Worm (Caenorhabditis elegans) whole organism, L1 larva: ENCODE results near the gene eea-1.

Experiments
- C04F5.9 ChIP-seq: sonication (generic microtip); optimal IDR thresholded peaks from 2 replicates; lab custom pipeline; 2016; ENCODE audit warnings: missing genetic modification characterization, missing compliant biosample characterization
- C34B4.2 ChIP-seq: sonication (generic microtip); optimal IDR thresholded peaks from 2 replicates; lab custom pipeline; 2017; ENCODE audit warnings: mild to moderate bottlenecking, missing genetic modification characterization, missing compliant biosample characterization
- Y116A8C.19 ChIP-seq: sonication (generic microtip); optimal IDR thresholded peaks from 2 replicates; lab custom pipeline; 2016; ENCODE audit warnings: missing compliant biosample characterization, missing genetic modification characterization, borderline replicate concordance
- alr-1 ChIP-seq: fragments of 200-800 bp; sonication (Bioruptor generic); optimal IDR thresholded peaks from 2 replicates; lab custom pipeline; 2018; ENCODE audit warnings: borderline replicate concordance, mild to moderate bottlenecking, missing genetic modification characterization, missing compliant biosample characterization
- ama-1 ChIP-seq: fragments of 150-350 bp; optimal IDR thresholded peaks from 2 replicates; lab custom pipeline; 2014
- blmp-1 ChIP-seq: fragments of 150-350 bp; optimal IDR thresholded peaks from 2 replicates; lab custom pipeline; 2014; ENCODE audit warnings: missing biosample characterization, missing genetic modification characterization
- ceh-8 ChIP-seq: fragments of 200-800 bp; sonication (Bioruptor generic); optimal IDR thresholded peaks from 2 replicates; lab custom pipeline; 2018; ENCODE audit warnings: mild to moderate bottlenecking, missing genetic modification characterization, moderate library complexity, missing compliant biosample characterization
- ceh-82 ChIP-seq, 3 experiments: fragments of 150-350 bp in 1 of 3; sonication (generic microtip) in 2 of 3; optimal IDR thresholded peaks; 2 replicates each; lab custom pipeline; 2014 to 2017; ENCODE audit warnings: missing biosample characterization in 3 of 3, missing genetic modification characterization in 3 of 3
- ceh-88 ChIP-seq: fragments of 200-800 bp; sonication (Bioruptor generic); IDR thresholded peaks from 2 replicates; pipeline ENCODE4 v1.3.6; 2022; ENCODE audit warnings: missing genetic modification characterization, missing compliant biosample characterization
- ceh-90 ChIP-seq: sonication (generic microtip); optimal IDR thresholded peaks from 2 replicates; lab custom pipeline; 2016; ENCODE audit warnings: missing genetic modification characterization, missing compliant biosample characterization
- ces-1 ChIP-seq: fragments of 150-350 bp; optimal IDR thresholded peaks from 2 replicates; lab custom pipeline; 2014; ENCODE audit warnings: missing biosample characterization, missing genetic modification reagents, missing genetic modification characterization
- dpl-1 ChIP-seq, 3 experiments: fragments of 150-350 bp in 2 of 3; sonication (generic microtip) in 1 of 3; optimal IDR thresholded peaks; 2 replicates each; lab custom pipeline; 2014 to 2017; ENCODE audit warnings: missing biosample characterization in 3 of 3, missing genetic modification characterization in 3 of 3, missing genetic modification reagents in 3 of 3
- efl-1 ChIP-seq, 4 experiments: fragments of 150-350 bp; optimal IDR thresholded peaks in 3 of 4; peaks in 1 of 4; 1 replicate in 1 of 4; 2 replicates in 3 of 4; lab custom pipeline; 2014; ENCODE audit warnings: missing biosample characterization in 2 of 4, missing genetic modification characterization in 2 of 4, missing genetic modification reagents in 2 of 4
- egl-13 ChIP-seq: sonication (generic microtip); optimal IDR thresholded peaks from 2 replicates; lab custom pipeline; 2016; ENCODE audit warnings: missing genotype, missing genetic modification reagents, missing genetic modification characterization, missing compliant biosample characterization
- egl-27 ChIP-seq, 2 experiments: fragments of 150-350 bp in 1 of 2; sonication (generic microtip); optimal IDR thresholded peaks; 3 replicates each; lab custom pipeline; 2017 to 2018; ENCODE audit warnings: missing biosample characterization in 2 of 2, missing genetic modification characterization in 2 of 2, missing genetic modification reagents in 2 of 2
- elt-3 ChIP-seq, 6 experiments: fragments of 150-350 bp in 1 of 6; sonication (generic microtip); optimal IDR thresholded peaks; 2 replicates each; lab custom pipeline; 2017 to 2018; ENCODE audit warnings: missing biosample characterization in 6 of 6, missing genetic modification characterization in 6 of 6, inconsistent platforms in 1 of 6
- ets-5 ChIP-seq: fragments of 200-800 bp; sonication (Bioruptor generic); IDR thresholded peaks from 2 replicates; pipeline ENCODE4 v1.3.6; 2022; ENCODE audit warnings: missing genetic modification characterization, missing compliant biosample characterization
- fkh-10 ChIP-seq: sonication (generic microtip); optimal IDR thresholded peaks from 2 replicates; lab custom pipeline; 2017; ENCODE audit warnings: missing biosample characterization, missing genetic modification reagents, missing genetic modification characterization
- fkh-4 ChIP-seq: sonication (generic microtip); optimal IDR thresholded peaks from 2 replicates; lab custom pipeline; 2016; ENCODE audit warnings: missing compliant biosample characterization, missing genetic modification characterization, borderline replicate concordance
- fos-1 ChIP-seq: fragments of 150-350 bp; optimal IDR thresholded peaks from 2 replicates; lab custom pipeline; 2014; ENCODE audit warnings: missing biosample characterization, missing genetic modification characterization
- grh-1 ChIP-seq: fragments of 200-800 bp; sonication (Bioruptor generic); IDR thresholded peaks from 2 replicates; pipeline ENCODE4 v1.3.6; 2022; ENCODE audit warnings: missing genetic modification reagents, missing genetic modification characterization, missing compliant biosample characterization
- hlh-17 ChIP-seq: fragments of 200-800 bp; sonication (Bioruptor generic); optimal IDR thresholded peaks from 2 replicates; lab custom pipeline; 2018; ENCODE audit warnings: missing genetic modification characterization, mild to moderate bottlenecking, missing compliant biosample characterization, moderate library complexity, borderline replicate concordance
- hlh-4 ChIP-seq: sonication (generic microtip); optimal IDR thresholded peaks from 2 replicates; lab custom pipeline; 2016; ENCODE audit warnings: mild to moderate bottlenecking, missing genetic modification characterization, missing compliant biosample characterization
- hpl-2 ChIP-seq: fragments of 150-350 bp; optimal IDR thresholded peaks from 2 replicates; lab custom pipeline; 2014; ENCODE audit warnings: missing biosample characterization, missing genetic modification reagents, missing genetic modification characterization
- isw-1 ChIP-seq: fragments of 200-800 bp; sonication (Bioruptor generic); IDR thresholded peaks from 2 replicates; pipeline ENCODE4 v1.3.6; 2022; ENCODE audit warnings: missing genetic modification characterization, missing compliant biosample characterization
- jun-1 ChIP-seq: fragments of 150-350 bp; optimal IDR thresholded peaks from 2 replicates; lab custom pipeline; 2014; ENCODE audit warnings: missing biosample characterization, missing genetic modification reagents, missing genetic modification characterization
- lin-13 ChIP-seq: fragments of 150-350 bp; optimal IDR thresholded peaks from 2 replicates; lab custom pipeline; 2014; ENCODE audit warnings: missing biosample characterization, missing genetic modification reagents, missing genetic modification characterization
- lin-14 ChIP-seq: fragments of 200-800 bp; sonication (Bioruptor generic); optimal IDR thresholded peaks from 2 replicates; lab custom pipeline; 2018; ENCODE audit warnings: mild to moderate bottlenecking, missing genetic modification characterization, moderate library complexity, missing compliant biosample characterization
- lin-39 ChIP-seq: fragments of 150-350 bp; optimal IDR thresholded peaks from 2 replicates; lab custom pipeline; 2014; ENCODE audit warnings: missing biosample characterization, missing genetic modification reagents, missing genetic modification characterization
- mdl-1 ChIP-seq, 2 experiments: fragments of 150-350 bp; optimal IDR thresholded peaks; 2 replicates each; lab custom pipeline; 2014 to 2017; ENCODE audit warnings: missing biosample characterization in 2 of 2, missing genetic modification characterization in 2 of 2, inconsistent platforms in 1 of 2
- mef-2 ChIP-seq: fragments of 150-350 bp; optimal IDR thresholded peaks from 2 replicates; lab custom pipeline; 2014; ENCODE audit warnings: missing biosample characterization, missing genetic modification characterization
- mep-1 ChIP-seq: fragments of 150-350 bp; optimal IDR thresholded peaks from 2 replicates; lab custom pipeline; 2014; ENCODE audit warnings: missing biosample characterization, missing genetic modification characterization
- nhr-11 ChIP-seq: fragments of 150-350 bp; optimal IDR thresholded peaks from 2 replicates; lab custom pipeline; 2014; ENCODE audit warnings: missing biosample characterization, missing genetic modification characterization
- nhr-12 ChIP-seq: sonication (generic microtip); optimal IDR thresholded peaks from 2 replicates; lab custom pipeline; 2017; ENCODE audit warnings: missing biosample characterization, missing genetic modification characterization
- nhr-19 ChIP-seq: fragments of 200-800 bp; sonication (Bioruptor generic); conservative IDR thresholded peaks from 2 replicates; pipeline ENCODE4 v1.3.6; 2022; ENCODE audit warnings: missing genetic modification characterization, missing compliant biosample characterization
- nhr-237 ChIP-seq: fragments of 150-350 bp; optimal IDR thresholded peaks from 2 replicates; lab custom pipeline; 2014; ENCODE audit warnings: missing biosample characterization, missing genetic modification characterization
- nhr-28 ChIP-seq: fragments of 150-350 bp; optimal IDR thresholded peaks from 2 replicates; lab custom pipeline; 2014; ENCODE audit warnings: missing biosample characterization, missing genetic modification characterization
- nhr-47 ChIP-seq: sonication (generic microtip); optimal IDR thresholded peaks from 2 replicates; lab custom pipeline; 2016; ENCODE audit warnings: mild to moderate bottlenecking, missing genetic modification characterization, moderate library complexity, missing compliant biosample characterization
- nhr-71 ChIP-seq: sonication (generic microtip); optimal IDR thresholded peaks from 2 replicates; lab custom pipeline; 2016; ENCODE audit warnings: mild to moderate bottlenecking, missing genetic modification characterization, moderate library complexity, missing compliant biosample characterization
- nhr-76 ChIP-seq: sonication (generic microtip); optimal IDR thresholded peaks from 2 replicates; lab custom pipeline; 2017; ENCODE audit warnings: missing biosample characterization, missing genetic modification characterization
- nhr-84 ChIP-seq: sonication (generic microtip); optimal IDR thresholded peaks from 2 replicates; lab custom pipeline; 2017; ENCODE audit warnings: missing biosample characterization, missing genetic modification characterization
- nhr-90 ChIP-seq: sonication (generic microtip); optimal IDR thresholded peaks from 2 replicates; lab custom pipeline; 2016; ENCODE audit warnings: mild to moderate bottlenecking, missing genetic modification characterization, missing compliant biosample characterization; ENCODE audit not compliant: poor library complexity
- pax-3 ChIP-seq: fragments of 200-800 bp; sonication (Bioruptor generic); optimal IDR thresholded peaks from 2 replicates; lab custom pipeline; 2018; ENCODE audit warnings: mild to moderate bottlenecking, missing genetic modification characterization, moderate library complexity, missing compliant biosample characterization
- snu-23 ChIP-seq: sonication (generic microtip); optimal IDR thresholded peaks from 2 replicates; lab custom pipeline; 2016; ENCODE audit warnings: missing genetic modification characterization, missing compliant biosample characterization
- sptf-1 ChIP-seq: fragments of 150-350 bp; optimal IDR thresholded peaks from 2 replicates; lab custom pipeline; 2014; ENCODE audit warnings: missing biosample characterization, missing genetic modification characterization
- sup-37 ChIP-seq: fragments of 200-800 bp; sonication (Bioruptor generic); optimal IDR thresholded peaks from 2 replicates; lab custom pipeline; 2018; ENCODE audit warnings: mild to moderate bottlenecking, missing genetic modification characterization, missing compliant biosample characterization
- tlp-1 ChIP-seq: fragments of 150-350 bp; optimal IDR thresholded peaks from 2 replicates; lab custom pipeline; 2014; ENCODE audit warnings: missing biosample characterization, missing genetic modification characterization
- unc-130 ChIP-seq: fragments of 150-350 bp; optimal IDR thresholded peaks from 2 replicates; lab custom pipeline; 2017; ENCODE audit warnings: missing biosample characterization, missing genetic modification characterization, inconsistent platforms
- unc-86 ChIP-seq: sonication (generic microtip); optimal IDR thresholded peaks from 2 replicates; lab custom pipeline; 2016; ENCODE audit warnings: missing genetic modification characterization, missing compliant biosample characterization
- vab-15 ChIP-seq: sonication (generic microtip); optimal IDR thresholded peaks from 2 replicates; lab custom pipeline; 2017; ENCODE audit warnings: missing genotype, mild to moderate bottlenecking, missing genetic modification characterization, missing compliant biosample characterization
- xbp-1 ChIP-seq: sonication (generic microtip); optimal IDR thresholded peaks from 2 replicates; lab custom pipeline; 2016; ENCODE audit warnings: missing genetic modification characterization, missing compliant biosample characterization
- zag-1 ChIP-seq: fragments of 150-350 bp; optimal IDR thresholded peaks from 2 replicates; lab custom pipeline; 2014; ENCODE audit warnings: missing biosample characterization, missing genetic modification characterization
- ztf-4 ChIP-seq: fragments of 150-350 bp; optimal IDR thresholded peaks from 2 replicates; lab custom pipeline; 2014; ENCODE audit warnings: missing biosample characterization, missing genetic modification characterization

Gene eea-1

DNA sequence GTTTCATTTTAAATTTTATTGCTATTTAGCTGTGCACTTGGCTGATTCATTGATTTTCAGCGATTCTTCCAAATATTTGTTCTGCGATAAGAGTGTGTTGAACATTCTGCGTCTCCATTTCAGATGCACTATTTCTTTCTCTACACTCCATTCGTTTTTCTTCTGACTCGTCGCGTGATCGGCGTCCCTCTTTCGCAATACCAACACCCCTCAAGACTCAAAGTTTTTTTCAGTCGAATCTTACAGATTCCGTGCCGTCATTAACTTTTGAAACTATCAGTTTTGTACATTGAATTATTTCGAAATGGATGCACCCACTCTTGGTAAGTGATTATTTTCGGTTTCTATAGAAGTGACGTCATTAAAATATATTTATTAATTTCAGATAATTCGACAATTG is 34.2 kb downstream of the eea-1 start, which contains the start of gene frm-10 (continued):
- TF ChIP-seq jun-1 (tag; lab: Kevin White, UChicago) (peak; percentile 34), nhr-90 (tag; lab: Kevin White, UChicago) (peak; percentile 22), unc-130 (tag; lab: Kevin White, UChicago) (no peak), grh-1 (GFP tag; lab: Robert Waterston, UW) (no peak), egl-13 (no peak), ceh-82 (tag; optimal IDR thresholded peaks at IDR 0.05; lab: Kevin White, UChicago) (peak; percentile 47 to 63 (median 58)), ceh-8 (GFP tag; lab: Kevin White, UChicago) (no peak), lin-39 (no peak), alr-1 (tag; lab: Kevin White, UChicago) (no peak), nhr-11 (tag; lab: Kevin White, UChicago) (no peak), fkh-4 (no peak), pax-3 (tag; lab: Kevin White, UChicago) (peak; percentile 58), xbp-1 (peak; percentile 30), Y116A8C.19 (tag; lab: Kevin White, UChicago) (no peak), ets-5 (GFP tag; lab: Robert Waterston, UW) (no peak), efl-1 (optimal IDR thresholded peaks at IDR 0.05; lab: Kevin White, UChicago) (peak; percentile 54 to 71), efl-1 (GFP tag; optimal IDR thresholded peaks at IDR 0.05 in 1 of 2; lab: Kevin White, UChicago) (peak; percentile 50 to 95), fkh-10 (GFP tag; lab: Kevin White, UChicago) (no peak), vab-15 (no peak), sptf-1 (no peak), nhr-76 (no peak), nhr-47 (peak; percentile 65), hpl-2 (GFP tag; lab: Kevin White, UChicago) (peak; percentile 56), mef-2 (tag; lab: Kevin White, UChicago) (no peak), unc-86 (tag; lab: Kevin White, UChicago) (peak; percentile 26), blmp-1 (tag; lab: Kevin White, UChicago) (peak; percentile 18), nhr-84 (tag; lab: Kevin White, UChicago) (no peak), ceh-90 (tag; lab: Kevin White, UChicago) (no peak), hlh-17 (GFP tag; lab: Kevin White, UChicago) (no peak), isw-1 (GFP tag; lab: Robert Waterston, UW) (peak; percentile 23; the same call in 1 of the 2 replicates), nhr-19 (GFP tag; lab: Robert Waterston, UW) (peak; percentile 39), lin-13 (peak; percentile 43), elt-3 (tag; optimal IDR thresholded peaks at IDR 0.05; lab: Kevin White, UChicago) (peak in 2 of 6 experiments; percentile 33 to 45), tlp-1 (no peak), dpl-1 (GFP tag; optimal IDR thresholded peaks at IDR 0.05; lab: Kevin White, UChicago) (peak; percentile 44 to 65 (median 61)), egl-27 (tag; optimal IDR thresholded peaks at IDR 0.05; lab: Kevin White, UChicago) (no peak), lin-14 (peak; percentile 88), C04F5.9 (tag; lab: Kevin White, UChicago) (no peak), nhr-28 (peak; percentile 28), nhr-71 (tag; lab: Kevin White, UChicago) (peak; percentile 83), nhr-237 (tag; lab: Kevin White, UChicago) (peak; percentile 24), nhr-12 (no peak), ceh-88 (no peak), ztf-4 (tag; lab: Kevin White, UChicago) (no peak), C34B4.2 (tag; lab: Kevin White, UChicago) (no peak), sup-37 (GFP tag; lab: Kevin White, UChicago) (no peak), hlh-4 (tag; lab: Kevin White, UChicago) (no peak), zag-1 (no peak), fos-1 (tag; lab: Kevin White, UChicago) (no peak), mdl-1 (tag; optimal IDR thresholded peaks at IDR 0.05; lab: Kevin White, UChicago) (peak in 1 of 2 experiments; percentile 84), snu-23 (GFP tag; lab: Kevin White, UChicago) (peak; percentile 75), mep-1 (tag; lab: Kevin White, UChicago) (peak; percentile 54), ama-1 (lab: Kevin White, UChicago) (no peak), ces-1 (GFP tag; lab: Kevin White, UChicago) (no peak)
